Fruit fly (Drosophila melanogaster) S2 (cell line): ENCODE results near the gene awd.

ENCODE experiments used
- CG8478 ChIP-seq: fragments of >200 bp; optimal IDR thresholded peaks from 2 replicates; lab custom pipeline; 2018
- CTCF ChIP-seq, 2 experiments: fragments of >200 bp; optimal IDR thresholded peaks; 2 replicates each; lab custom pipeline; 2018

awd gene

dm6 chr3R:31713306-31714123, 32.4 kb downstream of the awd start, which contains the start of gene ttk:
Gene ttk (plus strand): TSS chr3R:31713867.
- no peak for TF ChIP-seq CG8478 (lab: Kevin White, UChicago)
- no peak for TF ChIP-seq CTCF (optimal IDR thresholded peaks at IDR 0.05; lab: Kevin White, UChicago)

dm6 chr3R:31712585-31712984, 33.3 kb downstream of the awd start:
- TF ChIP-seq CTCF (optimal IDR thresholded peaks at IDR 0.05; lab: Kevin White, UChicago), result no peak
- TF ChIP-seq CG8478 (lab: Kevin White, UChicago), result no peak

dm6 chr3R:31711270-31712029, 34.4 kb downstream of the awd start:
- TF ChIP-seq CTCF (optimal IDR thresholded peaks at IDR 0.05; lab: Kevin White, UChicago) (no peak), CG8478 (lab: Kevin White, UChicago) (no peak)

dm6 chr3R:31709769-31710168, 36.1 kb downstream of the awd start:
- TF ChIP-seq CG8478 (lab: Kevin White, UChicago) (no peak), CTCF (optimal IDR thresholded peaks at IDR 0.05; lab: Kevin White, UChicago) (no peak)

- TF ChIP-seq CG8478 (lab: Kevin White, UChicago) (no peak), CTCF (optimal IDR thresholded peaks at IDR 0.05; lab: Kevin White, UChicago) (no peak)
Measured at dm6 chr3R:31709142-31709541, 36.7 kb downstream of the awd start.

- TF ChIP-seq CTCF (optimal IDR thresholded peaks at IDR 0.05; lab: Kevin White, UChicago), result no peak
- TF ChIP-seq CG8478 (lab: Kevin White, UChicago), result no peak
Measured at dm6 chr3R:31708240-31708639, 37.6 kb downstream of the awd start, which contains the start of gene CG42693. Gene CG42693 (minus strand): TSS chr3R:31708340.

dm6 chr3R:31706895-31707238, 39.0 kb downstream of the awd start:
- TF ChIP-seq CG8478 (lab: Kevin White, UChicago) (no peak), CTCF (optimal IDR thresholded peaks at IDR 0.05; lab: Kevin White, UChicago) (no peak)

- no peak for TF ChIP-seq CTCF (optimal IDR thresholded peaks at IDR 0.05; lab: Kevin White, UChicago)
- no peak for TF ChIP-seq CG8478 (lab: Kevin White, UChicago)
Measured at dm6 chr3R:31706142-31706894, 39.6 kb downstream of the awd start.

- no peak for TF ChIP-seq CTCF (optimal IDR thresholded peaks at IDR 0.05; lab: Kevin White, UChicago)
- TF ChIP-seq CG8478 (lab: Kevin White, UChicago), result no peak
Measured at dm6 chr3R:31704524-31705215, 41.2 kb downstream of the awd start.

- TF ChIP-seq CG8478 (lab: Kevin White, UChicago) (no peak), CTCF (optimal IDR thresholded peaks at IDR 0.05; lab: Kevin White, UChicago) (no peak)
Measured at dm6 chr3R:31703370-31703769, 42.5 kb downstream of the awd start.

dm6 chr3R:31701934-31702333, 43.9 kb downstream of the awd start:
- TF ChIP-seq CG8478 (lab: Kevin White, UChicago) (no peak), CTCF (optimal IDR thresholded peaks at IDR 0.05; lab: Kevin White, UChicago) (no peak)

- TF ChIP-seq CG8478 (lab: Kevin White, UChicago) (no peak), CTCF (optimal IDR thresholded peaks at IDR 0.05; lab: Kevin White, UChicago) (no peak)
Measured at dm6 chr3R:31700212-31700611, 45.7 kb downstream of the awd start.

dm6 chr3R:31698143-31698776, 47.6 kb downstream of the awd start:
- no peak for TF ChIP-seq CG8478 (lab: Kevin White, UChicago)
- TF ChIP-seq CTCF (optimal IDR thresholded peaks at IDR 0.05; lab: Kevin White, UChicago), result no peak

- no peak for TF ChIP-seq CTCF (optimal IDR thresholded peaks at IDR 0.05; lab: Kevin White, UChicago)
- no peak for TF ChIP-seq CG8478 (lab: Kevin White, UChicago)
Measured at dm6 chr3R:31697606-31698005, 48.3 kb downstream of the awd start.
